Worm (Caenorhabditis elegans) whole organism, L1 larva: ENCODE results near the gene pnc-1.
A peak's percentile ranks its signal among the peaks of the same experiment; 100 is the strongest.

Source experiments
- C04F5.9 ChIP-seq: sonication (generic microtip); optimal IDR thresholded peaks from 2 replicates; lab custom pipeline; 2016; ENCODE audit warnings: missing genetic modification characterization, missing compliant biosample characterization
- C16A3.4 ChIP-seq: fragments of 150-350 bp; optimal IDR thresholded peaks from 2 replicates; lab custom pipeline; 2014; ENCODE audit warnings: missing biosample characterization, missing genetic modification characterization
- C34B4.2 ChIP-seq: sonication (generic microtip); optimal IDR thresholded peaks from 2 replicates; lab custom pipeline; 2017; ENCODE audit warnings: mild to moderate bottlenecking, missing genetic modification characterization, missing compliant biosample characterization
- F16B12.6 ChIP-seq: fragments of 150-350 bp; optimal IDR thresholded peaks from 2 replicates; lab custom pipeline; 2014; ENCODE audit warnings: missing biosample characterization, missing genetic modification characterization
- aha-1 ChIP-seq: fragments of 150-350 bp; optimal IDR thresholded peaks from 2 replicates; lab custom pipeline; 2014; ENCODE audit warnings: missing biosample characterization, missing genetic modification characterization
- alr-1 ChIP-seq: fragments of 200-800 bp; sonication (Bioruptor generic); optimal IDR thresholded peaks from 2 replicates; lab custom pipeline; 2018; ENCODE audit warnings: borderline replicate concordance, mild to moderate bottlenecking, missing genetic modification characterization, missing compliant biosample characterization
- aly-2 ChIP-seq: fragments of 150-350 bp; optimal IDR thresholded peaks from 2 replicates; lab custom pipeline; 2014; ENCODE audit warnings: missing biosample characterization, missing genetic modification characterization
- blmp-1 ChIP-seq: fragments of 150-350 bp; optimal IDR thresholded peaks from 2 replicates; lab custom pipeline; 2014; ENCODE audit warnings: missing biosample characterization, missing genetic modification characterization
- ceh-63 ChIP-seq: fragments of 200-800 bp; sonication (Bioruptor generic); optimal IDR thresholded peaks from 2 replicates; lab custom pipeline; 2018; ENCODE audit warnings: mild to moderate bottlenecking, missing genetic modification characterization, missing compliant biosample characterization
- ceh-8 ChIP-seq: fragments of 200-800 bp; sonication (Bioruptor generic); optimal IDR thresholded peaks from 2 replicates; lab custom pipeline; 2018; ENCODE audit warnings: mild to moderate bottlenecking, missing genetic modification characterization, moderate library complexity, missing compliant biosample characterization
- ceh-82 ChIP-seq, 3 experiments: fragments of 150-350 bp in 1 of 3; sonication (generic microtip) in 2 of 3; optimal IDR thresholded peaks; 2 replicates each; lab custom pipeline; 2014 to 2017; ENCODE audit warnings: missing biosample characterization in 3 of 3, missing genetic modification characterization in 3 of 3
- ces-1 ChIP-seq: fragments of 150-350 bp; optimal IDR thresholded peaks from 2 replicates; lab custom pipeline; 2014; ENCODE audit warnings: missing biosample characterization, missing genetic modification reagents, missing genetic modification characterization
- dpl-1 ChIP-seq, 3 experiments: fragments of 150-350 bp in 2 of 3; sonication (generic microtip) in 1 of 3; optimal IDR thresholded peaks; 2 replicates each; lab custom pipeline; 2014 to 2017; ENCODE audit warnings: missing biosample characterization in 3 of 3, missing genetic modification characterization in 3 of 3, missing genetic modification reagents in 3 of 3
- dsc-1 ChIP-seq: sonication (generic microtip); optimal IDR thresholded peaks from 2 replicates; lab custom pipeline; 2016; ENCODE audit warnings: mild to moderate bottlenecking, missing genetic modification characterization, missing compliant biosample characterization
- efl-1 ChIP-seq, 4 experiments: fragments of 150-350 bp; optimal IDR thresholded peaks in 3 of 4; peaks in 1 of 4; 1 replicate in 1 of 4; 2 replicates in 3 of 4; lab custom pipeline; 2014; ENCODE audit warnings: missing biosample characterization in 2 of 4, missing genetic modification characterization in 2 of 4, missing genetic modification reagents in 2 of 4
- elt-3 ChIP-seq, 6 experiments: fragments of 150-350 bp in 1 of 6; sonication (generic microtip); optimal IDR thresholded peaks; 2 replicates each; lab custom pipeline; 2017 to 2018; ENCODE audit warnings: missing biosample characterization in 6 of 6, missing genetic modification characterization in 6 of 6, inconsistent platforms in 1 of 6
- ets-5 ChIP-seq: fragments of 200-800 bp; sonication (Bioruptor generic); IDR thresholded peaks from 2 replicates; pipeline ENCODE4 v1.3.6; 2022; ENCODE audit warnings: missing genetic modification characterization, missing compliant biosample characterization
- fkh-8 ChIP-seq: sonication (generic microtip); optimal IDR thresholded peaks from 2 replicates; lab custom pipeline; 2016; ENCODE audit warnings: mild to moderate bottlenecking, missing genetic modification characterization, missing compliant biosample characterization
- fos-1 ChIP-seq: fragments of 150-350 bp; optimal IDR thresholded peaks from 2 replicates; lab custom pipeline; 2014; ENCODE audit warnings: missing biosample characterization, missing genetic modification characterization
- grh-1 ChIP-seq: fragments of 200-800 bp; sonication (Bioruptor generic); IDR thresholded peaks from 2 replicates; pipeline ENCODE4 v1.3.6; 2022; ENCODE audit warnings: missing genetic modification reagents, missing genetic modification characterization, missing compliant biosample characterization
- hlh-17 ChIP-seq: fragments of 200-800 bp; sonication (Bioruptor generic); optimal IDR thresholded peaks from 2 replicates; lab custom pipeline; 2018; ENCODE audit warnings: missing genetic modification characterization, mild to moderate bottlenecking, missing compliant biosample characterization, moderate library complexity, borderline replicate concordance
- hlh-4 ChIP-seq: sonication (generic microtip); optimal IDR thresholded peaks from 2 replicates; lab custom pipeline; 2016; ENCODE audit warnings: mild to moderate bottlenecking, missing genetic modification characterization, missing compliant biosample characterization
- hpl-2 ChIP-seq: fragments of 150-350 bp; optimal IDR thresholded peaks from 2 replicates; lab custom pipeline; 2014; ENCODE audit warnings: missing biosample characterization, missing genetic modification reagents, missing genetic modification characterization
- irx-1 ChIP-seq: sonication (generic microtip); optimal IDR thresholded peaks from 2 replicates; lab custom pipeline; 2016; ENCODE audit warnings: missing genetic modification characterization, missing compliant biosample characterization
- lin-13 ChIP-seq: fragments of 150-350 bp; optimal IDR thresholded peaks from 2 replicates; lab custom pipeline; 2014; ENCODE audit warnings: missing biosample characterization, missing genetic modification reagents, missing genetic modification characterization
- lin-14 ChIP-seq: fragments of 200-800 bp; sonication (Bioruptor generic); optimal IDR thresholded peaks from 2 replicates; lab custom pipeline; 2018; ENCODE audit warnings: mild to moderate bottlenecking, missing genetic modification characterization, moderate library complexity, missing compliant biosample characterization
- lin-35 ChIP-seq, 2 experiments: fragments of 150-350 bp; optimal IDR thresholded peaks; 2 replicates each; lab custom pipeline; 2014; ENCODE audit warnings: missing biosample characterization in 2 of 2, missing genetic modification characterization in 2 of 2, missing genetic modification reagents in 2 of 2
- lir-3 ChIP-seq: sonication (generic microtip); optimal IDR thresholded peaks from 2 replicates; lab custom pipeline; 2016; ENCODE audit warnings: mild to moderate bottlenecking, missing genetic modification characterization, moderate library complexity, missing compliant biosample characterization; ENCODE audit not compliant: poor library complexity
- mab-9 ChIP-seq: fragments of 200-800 bp; sonication (Bioruptor generic); IDR thresholded peaks from 2 replicates; pipeline ENCODE4 v1.3.6; 2022; ENCODE audit warnings: missing genetic modification reagents, missing genetic modification characterization, missing compliant biosample characterization
- mdl-1 ChIP-seq, 2 experiments: fragments of 150-350 bp; optimal IDR thresholded peaks; 2 replicates each; lab custom pipeline; 2014 to 2017; ENCODE audit warnings: missing biosample characterization in 2 of 2, missing genetic modification characterization in 2 of 2, inconsistent platforms in 1 of 2
- mef-2 ChIP-seq: fragments of 150-350 bp; optimal IDR thresholded peaks from 2 replicates; lab custom pipeline; 2014; ENCODE audit warnings: missing biosample characterization, missing genetic modification characterization
- mep-1 ChIP-seq: fragments of 150-350 bp; optimal IDR thresholded peaks from 2 replicates; lab custom pipeline; 2014; ENCODE audit warnings: missing biosample characterization, missing genetic modification characterization
- nhr-12 ChIP-seq: sonication (generic microtip); optimal IDR thresholded peaks from 2 replicates; lab custom pipeline; 2017; ENCODE audit warnings: missing biosample characterization, missing genetic modification characterization
- nhr-20 ChIP-seq: sonication (generic microtip); optimal IDR thresholded peaks from 2 replicates; lab custom pipeline; 2016; ENCODE audit warnings: mild to moderate bottlenecking, missing genetic modification characterization, missing compliant biosample characterization
- nhr-237 ChIP-seq: fragments of 150-350 bp; optimal IDR thresholded peaks from 2 replicates; lab custom pipeline; 2014; ENCODE audit warnings: missing biosample characterization, missing genetic modification characterization
- nhr-47 ChIP-seq: sonication (generic microtip); optimal IDR thresholded peaks from 2 replicates; lab custom pipeline; 2016; ENCODE audit warnings: mild to moderate bottlenecking, missing genetic modification characterization, moderate library complexity, missing compliant biosample characterization
- nhr-77 ChIP-seq: fragments of 150-350 bp; optimal IDR thresholded peaks from 2 replicates; lab custom pipeline; 2014; ENCODE audit warnings: missing biosample characterization, missing genetic modification characterization
- nhr-85 ChIP-seq: sonication (generic microtip); peaks from one replicate; lab custom pipeline; 2016; ENCODE audit warnings: missing genetic modification characterization, inconsistent platforms, missing compliant biosample characterization
- nhr-90 ChIP-seq: sonication (generic microtip); optimal IDR thresholded peaks from 2 replicates; lab custom pipeline; 2016; ENCODE audit warnings: mild to moderate bottlenecking, missing genetic modification characterization, missing compliant biosample characterization; ENCODE audit not compliant: poor library complexity
- pqm-1 ChIP-seq: sonication (generic microtip); optimal IDR thresholded peaks from 3 replicates; lab custom pipeline; 2017; ENCODE audit warnings: missing biosample characterization, missing genetic modification characterization
- rnt-1 ChIP-seq: sonication (generic microtip); optimal IDR thresholded peaks from 2 replicates; lab custom pipeline; 2016; ENCODE audit warnings: mild to moderate bottlenecking, missing genetic modification characterization, moderate library complexity, missing compliant biosample characterization
- snpc-4 ChIP-seq: fragments of 150-350 bp; optimal IDR thresholded peaks from 2 replicates; lab custom pipeline; 2014; ENCODE audit warnings: missing biosample characterization, missing genetic modification characterization
- sox-4 ChIP-seq: sonication (generic microtip); optimal IDR thresholded peaks from 2 replicates; lab custom pipeline; 2016; ENCODE audit warnings: missing genetic modification characterization, missing compliant biosample characterization
- sptf-1 ChIP-seq: fragments of 150-350 bp; optimal IDR thresholded peaks from 2 replicates; lab custom pipeline; 2014; ENCODE audit warnings: missing biosample characterization, missing genetic modification characterization
- sup-37 ChIP-seq: fragments of 200-800 bp; sonication (Bioruptor generic); optimal IDR thresholded peaks from 2 replicates; lab custom pipeline; 2018; ENCODE audit warnings: mild to moderate bottlenecking, missing genetic modification characterization, missing compliant biosample characterization
- tbx-2 ChIP-seq: sonication (generic microtip); optimal IDR thresholded peaks from 2 replicates; lab custom pipeline; 2016; ENCODE audit warnings: missing genetic modification characterization, missing compliant biosample characterization
- tlp-1 ChIP-seq: fragments of 150-350 bp; optimal IDR thresholded peaks from 2 replicates; lab custom pipeline; 2014; ENCODE audit warnings: missing biosample characterization, missing genetic modification characterization
- unc-130 ChIP-seq: fragments of 150-350 bp; optimal IDR thresholded peaks from 2 replicates; lab custom pipeline; 2017; ENCODE audit warnings: missing biosample characterization, missing genetic modification characterization, inconsistent platforms
- unc-30 ChIP-seq: sonication (generic microtip); optimal IDR thresholded peaks from 2 replicates; lab custom pipeline; 2017; ENCODE audit warnings: missing biosample characterization, missing genetic modification characterization
- unc-86 ChIP-seq: sonication (generic microtip); optimal IDR thresholded peaks from 2 replicates; lab custom pipeline; 2016; ENCODE audit warnings: missing genetic modification characterization, missing compliant biosample characterization
- vab-15 ChIP-seq: sonication (generic microtip); optimal IDR thresholded peaks from 2 replicates; lab custom pipeline; 2017; ENCODE audit warnings: missing genotype, mild to moderate bottlenecking, missing genetic modification characterization, missing compliant biosample characterization
- ztf-11 ChIP-seq, 2 experiments: sonication (generic microtip); optimal IDR thresholded peaks; 2 replicates each; lab custom pipeline; 2016 to 2017; ENCODE audit warnings: missing genetic modification characterization in 2 of 2, missing biosample characterization in 1 of 2, missing compliant biosample characterization in 1 of 2
- ztf-4 ChIP-seq: fragments of 150-350 bp; optimal IDR thresholded peaks from 2 replicates; lab custom pipeline; 2014; ENCODE audit warnings: missing biosample characterization, missing genetic modification characterization

Gene pnc-1

ce11 chrIV:240257-240754 is 56.0 kb downstream of the pnc-1 start, which contains the start of the genes fnta-1 and cogc-8:
Gene fnta-1 (minus strand): TSS chrIV:240307.
Gene cogc-8 (plus strand): TSS chrIV:240451.
- TF ChIP-seq ceh-8 (GFP tag; lab: Kevin White, UChicago) (no peak), unc-86 (tag; lab: Kevin White, UChicago) (peak; percentile 41), mdl-1 (tag; optimal IDR thresholded peaks at IDR 0.05; lab: Kevin White, UChicago) (no peak), ztf-4 (tag; lab: Kevin White, UChicago) (no peak), lir-3 (no peak), aly-2 (no peak), sox-4 (no peak), elt-3 (tag; optimal IDR thresholded peaks at IDR 0.05; lab: Kevin White, UChicago) (no peak), nhr-237 (tag; lab: Kevin White, UChicago) (no peak), efl-1 (optimal IDR thresholded peaks at IDR 0.05; lab: Kevin White, UChicago) (peak; percentile 61 to 72), efl-1 (GFP tag; optimal IDR thresholded peaks at IDR 0.05 in 1 of 2; lab: Kevin White, UChicago) (peak; percentile 72 to 97), rnt-1 (tag; lab: Kevin White, UChicago) (peak; percentile 50), dsc-1 (tag; lab: Kevin White, UChicago) (peak; percentile 9), grh-1 (GFP tag; lab: Robert Waterston, UW) (no peak), mef-2 (tag; lab: Kevin White, UChicago) (no peak), lin-35 (GFP tag; optimal IDR thresholded peaks at IDR 0.05; lab: Kevin White, UChicago) (peak; percentile 64 to 70), tlp-1 (tag; lab: Kevin White, UChicago) (no peak), hlh-17 (GFP tag; lab: Kevin White, UChicago) (no peak), fos-1 (tag; lab: Kevin White, UChicago) (no peak), blmp-1 (tag; lab: Kevin White, UChicago) (no peak), vab-15 (no peak), unc-130 (tag; lab: Kevin White, UChicago) (no peak), sptf-1 (tag; lab: Kevin White, UChicago) (no peak), alr-1 (tag; lab: Kevin White, UChicago) (no peak), tbx-2 (tag; lab: Kevin White, UChicago) (peak; percentile 44), C34B4.2 (tag; lab: Kevin White, UChicago) (no peak), nhr-90 (tag; lab: Kevin White, UChicago) (peak; percentile 19), aha-1 (tag; lab: Kevin White, UChicago) (no peak), fkh-8 (tag; lab: Kevin White, UChicago) (peak; percentile 24), ets-5 (GFP tag; lab: Robert Waterston, UW) (no peak), nhr-12 (tag; lab: Kevin White, UChicago) (no peak), pqm-1 (no peak), mep-1 (peak; percentile 65), sup-37 (no peak), nhr-85 (peak; percentile 61), dpl-1 (GFP tag; optimal IDR thresholded peaks at IDR 0.05; lab: Kevin White, UChicago) (peak; percentile 51 to 74 (median 72)), nhr-47 (peak; percentile 71), hlh-4 (no peak), lin-14 (no peak), nhr-77 (tag; lab: Kevin White, UChicago) (no peak), snpc-4 (no peak), ztf-11 (tag; optimal IDR thresholded peaks at IDR 0.05; lab: Kevin White, UChicago) (no peak), ces-1 (no peak), unc-30 (tag; lab: Kevin White, UChicago) (no peak), C04F5.9 (tag; lab: Kevin White, UChicago) (peak; percentile 50), C16A3.4 (tag; lab: Kevin White, UChicago) (peak; percentile 1), hpl-2 (no peak), irx-1 (tag; lab: Kevin White, UChicago) (no peak), ceh-63 (GFP tag; lab: Kevin White, UChicago) (no peak), nhr-20 (tag; lab: Kevin White, UChicago) (peak; percentile 36), lin-13 (GFP tag; lab: Kevin White, UChicago) (no peak), F16B12.6 (tag; lab: Kevin White, UChicago) (peak; percentile 95), mab-9 (no peak), ceh-82 (tag; optimal IDR thresholded peaks at IDR 0.05; lab: Kevin White, UChicago) (peak; percentile 31 to 52 (median 44))
